Fruit fly (Drosophila melanogaster): ENCODE data around the gene Pcd.

- TF ChIP-seq Hr83 (GFP tag; optimal IDR thresholded peaks at IDR 0.05; ENCODE audit: poor library complexity, severe bottlenecking): no peak
- no peak for TF ChIP-seq br (GFP tag; optimal IDR thresholded peaks at IDR 0.05)
- no peak for TF ChIP-seq Hnf4 (GFP tag; optimal IDR thresholded peaks at IDR 0.05)
- TF ChIP-seq fru (GFP tag; optimal IDR thresholded peaks at IDR 0.05): peak; percentile 22
- no peak for TF ChIP-seq OdsH (GFP tag; optimal IDR thresholded peaks at IDR 0.05)
- TF ChIP-seq psq (GFP tag; optimal IDR thresholded peaks at IDR 0.05): no peak
- TF ChIP-seq pan (optimal IDR thresholded peaks at IDR 0.05): no peak
- TF ChIP-seq N (GFP tag; optimal IDR thresholded peaks at IDR 0.05): no peak
- no peak for TF ChIP-seq Myc (optimal IDR thresholded peaks at IDR 0.05)
- peak; percentile 11 for TF ChIP-seq h (GFP tag; optimal IDR thresholded peaks at IDR 0.05)
These were observed 32.5 kb upstream of the Pcd start for dm6 chr3R:29690539-29690852.

Measured in whole organism, wandering third instar larva.